Worm (Caenorhabditis elegans): ENCODE data around the gene Y82E9BR.20.
A peak's percentile ranks its signal among the peaks of the same experiment; 100 is the strongest.

Gene Y82E9BR.20

DNA sequence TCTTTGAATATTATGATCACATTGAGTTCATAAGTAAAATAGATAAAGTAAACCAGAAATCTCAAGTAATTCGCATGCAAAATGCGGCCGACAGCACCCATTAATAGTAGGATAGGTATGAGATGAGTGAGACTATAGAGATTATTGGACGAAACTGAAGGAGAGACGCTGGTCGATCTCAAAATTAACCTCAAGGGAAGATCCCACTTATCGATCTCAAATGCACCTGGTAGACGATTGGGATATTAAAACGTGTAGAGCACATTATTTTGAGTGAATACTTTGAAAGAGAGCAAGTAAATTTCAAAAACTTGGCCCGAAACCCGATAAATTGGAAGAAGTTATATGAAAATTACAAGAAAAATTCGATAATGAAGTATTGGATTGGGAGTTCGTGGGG lies 28.5 kb upstream of the Y82E9BR.20 start, which contains the start of gene Y82E9BL.6:
TSS of gene Y82E9BL.6 (minus strand) at position 101 of the 400 bp plus-strand sequence.
- TF ChIP-seq lsy-12 (tag; optimal IDR thresholded peaks at IDR 0.05) (no peak), pqm-1 (tag; optimal IDR thresholded peaks at IDR 0.05) (no peak), pha-4 (tag; optimal IDR thresholded peaks at IDR 0.05) (no peak), egl-5 (tag; optimal IDR thresholded peaks at IDR 0.05) (no peak), nhr-237 (tag; optimal IDR thresholded peaks at IDR 0.05) (no peak), skn-1 (tag; optimal IDR thresholded peaks at IDR 0.05) (no peak), egl-27 (tag; optimal IDR thresholded peaks at IDR 0.05) (no peak), aly-2 (tag; optimal IDR thresholded peaks at IDR 0.05) (no peak)

DNA sequence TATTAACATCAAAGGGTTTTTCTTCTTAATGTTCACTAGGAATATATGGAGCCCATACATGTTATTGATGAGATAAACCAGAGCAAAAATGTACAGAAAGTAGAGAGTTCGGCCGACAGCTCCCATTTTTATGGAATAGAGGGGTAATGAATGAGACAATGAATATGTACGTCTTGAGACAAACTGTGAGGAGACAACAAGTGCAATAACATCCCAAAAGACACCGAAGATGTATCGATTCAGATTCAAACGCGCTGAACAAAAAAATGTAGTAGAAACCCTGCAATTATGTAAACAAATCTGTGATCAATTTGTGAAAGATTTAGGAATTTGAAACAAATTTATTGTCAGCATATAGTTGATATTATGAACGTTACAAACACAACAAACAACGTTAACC lies 27.2 kb upstream of the Y82E9BR.20 start:
- TF ChIP-seq elt-2 (tag; optimal IDR thresholded peaks at IDR 0.05) (no peak), nhr-43 (tag; optimal IDR thresholded peaks at IDR 0.05; ENCODE audit: poor library complexity, severe bottlenecking) (no peak), nhr-23 (tag; optimal IDR thresholded peaks at IDR 0.05) (no peak), ama-1 (optimal IDR thresholded peaks at IDR 0.05) (no peak), egl-5 (tag; optimal IDR thresholded peaks at IDR 0.05) (no peak), nhr-11 (tag; optimal IDR thresholded peaks at IDR 0.05) (no peak), pqm-1 (tag; optimal IDR thresholded peaks at IDR 0.05) (no peak), elt-3 (tag; optimal IDR thresholded peaks at IDR 0.05) (no peak), jun-1 (tag; optimal IDR thresholded peaks at IDR 0.05) (no peak), skn-1 (tag; optimal IDR thresholded peaks at IDR 0.05) (no peak), ceh-16 (tag; optimal IDR thresholded peaks at IDR 0.05) (no peak), mdl-1 (tag; optimal IDR thresholded peaks at IDR 0.05) (no peak), pha-4 (tag; optimal IDR thresholded peaks at IDR 0.05) (no peak), fos-1 (tag; optimal IDR thresholded peaks at IDR 0.05) (no peak), hmg-11 (tag; optimal IDR thresholded peaks at IDR 0.05) (no peak), zag-1 (tag; optimal IDR thresholded peaks at IDR 0.05) (no peak)

- TF ChIP-seq elt-3 (tag; optimal IDR thresholded peaks at IDR 0.05) (no peak), R02D3.7 (tag; optimal IDR thresholded peaks at IDR 0.05) (no peak)
Observed at ce11 chrIII:1347539-1347938, 26.7 kb upstream of the Y82E9BR.20 start, which contains the start of gene Y82E9BL.5. Y82E9BL.5 (minus strand) TSS chrIII:1347639.

DNA sequence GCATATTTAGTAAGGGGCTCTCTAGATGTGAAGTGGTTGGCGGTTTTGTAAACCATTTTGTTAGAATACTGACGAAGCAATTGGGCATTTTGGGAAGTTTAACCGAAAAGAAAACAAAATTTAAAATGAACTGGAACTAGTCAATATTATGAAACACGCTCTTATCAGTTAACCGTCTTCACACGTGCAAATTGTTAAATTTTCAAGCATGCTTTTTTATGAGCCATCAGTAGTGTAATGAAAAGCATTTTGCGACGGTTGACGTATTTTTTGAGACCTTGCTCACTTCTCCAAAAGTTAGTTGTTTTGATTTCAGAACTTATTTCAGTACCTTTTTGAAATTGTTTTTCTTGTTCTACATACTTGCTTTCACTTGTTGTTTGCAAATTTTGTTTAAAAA lies 24.9 kb upstream of the Y82E9BR.20 start, which contains the start of gene fbxa-25:
TSS of gene fbxa-25 (minus strand) at position 138 of the 400 bp plus-strand sequence.
- TF ChIP-seq nhr-77 (tag; optimal IDR thresholded peaks at IDR 0.05) (no peak), elt-2 (tag; optimal IDR thresholded peaks at IDR 0.05) (peak; percentile 38), ceh-28 (tag; optimal IDR thresholded peaks at IDR 0.05) (no peak), unc-39 (tag; optimal IDR thresholded peaks at IDR 0.05) (no peak), fkh-2 (tag; optimal IDR thresholded peaks at IDR 0.05) (no peak)

ce11 chrIII:1350745-1351144 lies 23.5 kb upstream of the Y82E9BR.20 start, which contains the start of gene Y82E9BL.3:
Y82E9BL.3 (minus strand) TSS chrIII:1350845.
- TF ChIP-seq snpc-4 (tag; optimal IDR thresholded peaks at IDR 0.05) (no peak), nhr-67 (tag; optimal IDR thresholded peaks at IDR 0.05) (no peak), egl-27 (tag; optimal IDR thresholded peaks at IDR 0.05) (no peak), elt-1 (tag; optimal IDR thresholded peaks at IDR 0.05) (no peak), fkh-10 (GFP tag; optimal IDR thresholded peaks at IDR 0.05) (no peak), egl-5 (tag; optimal IDR thresholded peaks at IDR 0.05) (no peak), ama-1 (optimal IDR thresholded peaks at IDR 0.05) (no peak), ztf-4 (tag; optimal IDR thresholded peaks at IDR 0.05) (no peak), zag-1 (tag; optimal IDR thresholded peaks at IDR 0.05) (no peak), lin-39 (tag; optimal IDR thresholded peaks at IDR 0.05) (no peak), R02D3.7 (tag; optimal IDR thresholded peaks at IDR 0.05) (no peak), nhr-43 (tag; optimal IDR thresholded peaks at IDR 0.05; ENCODE audit: poor library complexity, severe bottlenecking) (no peak), nhr-12 (tag; optimal IDR thresholded peaks at IDR 0.05) (no peak), ceh-28 (tag; optimal IDR thresholded peaks at IDR 0.05) (no peak), pqm-1 (tag; optimal IDR thresholded peaks at IDR 0.05) (no peak), ceh-82 (tag; optimal IDR thresholded peaks at IDR 0.05) (no peak)

- TF ChIP-seq elt-3 (tag; optimal IDR thresholded peaks at IDR 0.05) (no peak), egl-27 (tag; optimal IDR thresholded peaks at IDR 0.05) (no peak)
Observed at ce11 chrIII:1354523-1354922, 19.7 kb upstream of the Y82E9BR.20 start.

Measured in whole organism, L3 larva.